Worm (Caenorhabditis elegans) whole organism, L4 larva: ENCODE measurements around the gene parn-1.

Experiments used
- D1046.2 ChIP-seq: fragments of 200-800 bp; sonication (Bioruptor generic); IDR thresholded peaks from 2 replicates; pipeline ENCODE4 v1.3.6; 2022; ENCODE audit warnings: missing genetic modification characterization, missing compliant biosample characterization
- T26A8.4 ChIP-seq: fragments of 200-800 bp; sonication (Bioruptor generic); IDR thresholded peaks from 2 replicates; pipeline ENCODE4 v1.3.6; 2022; ENCODE audit warnings: missing genetic modification characterization, missing compliant biosample characterization
- Y48G9A.11 ChIP-seq: fragments of 200-800 bp; sonication (Bioruptor generic); IDR thresholded peaks from 2 replicates; pipeline ENCODE4 v1.3.6; 2022; ENCODE audit warnings: missing genetic modification reagents, missing genetic modification characterization, missing compliant biosample characterization
- Y75B8A.6 ChIP-seq: fragments of 200-800 bp; sonication (Bioruptor generic); IDR thresholded peaks from 2 replicates; pipeline ENCODE4 v1.3.6; 2022; ENCODE audit warnings: missing genetic modification reagents, missing genetic modification characterization, missing compliant biosample characterization
- ZK546.5 ChIP-seq, 2 experiments: sonication (generic microtip); optimal IDR thresholded peaks; 2 replicates each; lab custom pipeline; 2017; ENCODE audit warnings: missing biosample characterization in 2 of 2, missing genetic modification characterization in 2 of 2
- aly-2 ChIP-seq: sonication (generic microtip); optimal IDR thresholded peaks from 2 replicates; lab custom pipeline; 2018; ENCODE audit warnings: missing biosample characterization, missing genetic modification characterization
- ama-1 ChIP-seq: fragments of 150-350 bp; optimal IDR thresholded peaks from 2 replicates; lab custom pipeline; 2014; ENCODE audit warnings: inconsistent platforms, mixed read lengths
- ceh-20 ChIP-seq: fragments of 200-800 bp; sonication (Bioruptor generic); IDR thresholded peaks from 2 replicates; pipeline ENCODE4 v1.3.6; 2022; ENCODE audit warnings: missing genetic modification reagents, missing genetic modification characterization, missing compliant biosample characterization
- ceh-62 ChIP-seq: sonication (generic microtip); optimal IDR thresholded peaks from 2 replicates; lab custom pipeline; 2017; ENCODE audit warnings: missing biosample characterization, missing genetic modification characterization
- ces-1 ChIP-seq: fragments of 150-350 bp; sonication (generic microtip); optimal IDR thresholded peaks from 4 replicates; lab custom pipeline; 2014; ENCODE audit warnings: missing biosample characterization, missing genetic modification reagents, missing genetic modification characterization
- cey-2 ChIP-seq: sonication (generic microtip); optimal IDR thresholded peaks from 3 replicates; lab custom pipeline; 2017; ENCODE audit warnings: missing genetic modification characterization, mild to moderate bottlenecking, missing compliant biosample characterization, antibody characterized with exemption, borderline replicate concordance; ENCODE audit not compliant: insufficient read depth
- daf-12 ChIP-seq: fragments of 150-350 bp; optimal IDR thresholded peaks from 2 replicates; lab custom pipeline; 2014; ENCODE audit warnings: missing biosample characterization, missing genetic modification reagents, missing genetic modification characterization
- daf-16 ChIP-seq, 3 experiments: sonication (generic microtip); optimal IDR thresholded peaks; 2 replicates each; lab custom pipeline; 2016 to 2017; ENCODE audit warnings: missing genetic modification characterization in 3 of 3, missing genetic modification reagents in 3 of 3, mild to moderate bottlenecking in 2 of 3, missing compliant biosample characterization in 2 of 3, missing biosample characterization in 1 of 3, moderate library complexity in 1 of 3
- daf-19 ChIP-seq: fragments of 200-800 bp; sonication (Bioruptor generic); conservative IDR thresholded peaks from 2 replicates; pipeline ENCODE4 v1.3.6; 2022; ENCODE audit warnings: missing genetic modification characterization, missing compliant biosample characterization
- daf-8 ChIP-seq: fragments of 200-800 bp; sonication (Bioruptor generic); IDR thresholded peaks from 2 replicates; pipeline ENCODE4 v1.3.6; 2022; ENCODE audit warnings: missing genetic modification characterization, missing compliant biosample characterization
- dmd-8 ChIP-seq: fragments of 200-800 bp; sonication (Bioruptor generic); IDR thresholded peaks from 2 replicates; pipeline ENCODE4 v1.3.6; 2022; ENCODE audit warnings: missing genetic modification characterization, missing compliant biosample characterization
- duxl-1 ChIP-seq: sonication (generic microtip); optimal IDR thresholded peaks from 2 replicates; lab custom pipeline; 2016; ENCODE audit warnings: mild to moderate bottlenecking, missing genetic modification characterization, moderate library complexity, missing compliant biosample characterization; ENCODE audit not compliant: poor library complexity
- dve-1 ChIP-seq: sonication (generic microtip); optimal IDR thresholded peaks from 2 replicates; lab custom pipeline; 2017; ENCODE audit warnings: antibody characterized with exemption, mild to moderate bottlenecking, missing genetic modification characterization, missing compliant biosample characterization; ENCODE audit not compliant: insufficient read depth
- egl-27 ChIP-seq: sonication (generic microtip); optimal IDR thresholded peaks from 3 replicates; lab custom pipeline; 2017; ENCODE audit warnings: missing biosample characterization, missing genetic modification reagents, missing genetic modification characterization
- fos-1 ChIP-seq: fragments of 150-350 bp; optimal IDR thresholded peaks from 2 replicates; lab custom pipeline; 2014; ENCODE audit warnings: missing biosample characterization, missing genetic modification characterization
- gei-8 ChIP-seq: fragments of 200-800 bp; sonication (Bioruptor generic); optimal IDR thresholded peaks from 2 replicates; lab custom pipeline; 2018; ENCODE audit warnings: mild to moderate bottlenecking, missing genetic modification characterization, missing compliant biosample characterization
- hif-1 ChIP-seq, 2 experiments: sonication (generic microtip); optimal IDR thresholded peaks; 2 replicates each; lab custom pipeline; 2016 to 2017; ENCODE audit warnings: missing compliant biosample characterization in 2 of 2, missing genetic modification characterization in 2 of 2, missing genetic modification reagents in 2 of 2, missing genotype in 2 of 2, mild to moderate bottlenecking in 1 of 2
- lim-7 ChIP-seq: fragments of 200-800 bp; sonication (Bioruptor generic); IDR thresholded peaks from 2 replicates; pipeline ENCODE4 v1.3.6; 2022; ENCODE audit warnings: missing genetic modification characterization, missing compliant biosample characterization
- lir-3 ChIP-seq: sonication (generic microtip); optimal IDR thresholded peaks from 2 replicates; lab custom pipeline; 2016; ENCODE audit warnings: mild to moderate bottlenecking, missing genetic modification characterization, missing compliant biosample characterization
- madf-5 ChIP-seq, 2 experiments: fragments of 200-800 bp; sonication (Bioruptor generic); IDR thresholded peaks; 2 replicates each; pipeline ENCODE4 v1.3.6; 2022; ENCODE audit warnings: missing compliant biosample characterization in 2 of 2, missing genetic modification characterization in 2 of 2
- mdl-1 ChIP-seq, 2 experiments: fragments of 150-350 bp in 1 of 2; sonication (generic microtip) in 1 of 2; optimal IDR thresholded peaks; 2 replicates each; lab custom pipeline; 2014 to 2017; ENCODE audit warnings: missing biosample characterization in 2 of 2, missing genetic modification characterization in 2 of 2
- nhr-10 ChIP-seq: fragments of 150-350 bp; optimal IDR thresholded peaks from 2 replicates; lab custom pipeline; 2014; ENCODE audit warnings: missing biosample characterization, missing genetic modification characterization
- nhr-102 ChIP-seq: sonication (generic microtip); optimal IDR thresholded peaks from 2 replicates; lab custom pipeline; 2016; ENCODE audit warnings: mild to moderate bottlenecking, missing genetic modification characterization, moderate library complexity, missing compliant biosample characterization
- nhr-25 ChIP-seq: sonication (generic microtip); optimal IDR thresholded peaks from 2 replicates; lab custom pipeline; 2017; ENCODE audit warnings: missing genetic modification characterization, mild to moderate bottlenecking, missing compliant biosample characterization, antibody characterized with exemption, moderate library complexity, borderline replicate concordance; ENCODE audit not compliant: insufficient read depth
- nhr-28 ChIP-seq: fragments of 150-350 bp; optimal IDR thresholded peaks from 2 replicates; lab custom pipeline; 2014; ENCODE audit warnings: missing biosample characterization, missing genetic modification characterization
- nhr-41 ChIP-seq: fragments of 200-800 bp; sonication (Bioruptor generic); IDR thresholded peaks from 2 replicates; pipeline ENCODE4 v1.3.6; 2022; ENCODE audit warnings: missing genetic modification reagents, missing genetic modification characterization, missing compliant biosample characterization
- nhr-42 ChIP-seq: fragments of 200-800 bp; sonication (Bioruptor generic); IDR thresholded peaks from 2 replicates; pipeline ENCODE4 v1.3.6; 2022; ENCODE audit warnings: missing genetic modification characterization, missing compliant biosample characterization
- nhr-6 ChIP-seq: fragments of 150-350 bp; optimal IDR thresholded peaks from 2 replicates; lab custom pipeline; 2014; ENCODE audit warnings: missing biosample characterization, missing genetic modification characterization
- pha-4 ChIP-seq, 2 experiments: fragments of 150-350 bp in 1 of 2; fragments of 200-800 bp in 1 of 2; sonication (Bioruptor generic) in 1 of 2; IDR thresholded peaks in 1 of 2; optimal IDR thresholded peaks in 1 of 2; 2 replicates each; pipeline versions ENCODE4 v1.3.6 to Lab custom; 2014 to 2022; ENCODE audit warnings: missing genetic modification characterization in 2 of 2, missing genetic modification reagents in 2 of 2, missing biosample characterization in 1 of 2, missing compliant biosample characterization in 1 of 2
- php-3 ChIP-seq: fragments of 200-800 bp; sonication (Bioruptor generic); IDR thresholded peaks from 2 replicates; pipeline ENCODE4 v1.3.6; 2022; ENCODE audit warnings: missing genetic modification reagents, missing genetic modification characterization, missing compliant biosample characterization
- rbr-2 ChIP-seq: sonication (generic microtip); optimal IDR thresholded peaks from 2 replicates; lab custom pipeline; 2016; ENCODE audit warnings: missing genotype, missing genetic modification characterization, missing compliant biosample characterization
- set-16 ChIP-seq: fragments of 200-800 bp; sonication (Bioruptor generic); IDR thresholded peaks from 2 replicates; pipeline ENCODE4 v1.3.6; 2022; ENCODE audit warnings: missing genetic modification reagents, missing genetic modification characterization, missing compliant biosample characterization
- snpc-4 ChIP-seq: fragments of 150-350 bp; optimal IDR thresholded peaks from 2 replicates; lab custom pipeline; 2014; ENCODE audit warnings: missing biosample characterization, missing genetic modification characterization
- tag-97 ChIP-seq: fragments of 200-800 bp; sonication (Bioruptor generic); IDR thresholded peaks from 2 replicates; pipeline ENCODE4 v1.3.6; 2022; ENCODE audit warnings: missing genetic modification characterization, missing compliant biosample characterization
- tra-1 ChIP-seq: fragments of 200-800 bp; sonication (Bioruptor generic); IDR thresholded peaks from 2 replicates; pipeline ENCODE4 v1.3.6; 2022; ENCODE audit warnings: missing genetic modification reagents, missing genetic modification characterization, missing compliant biosample characterization
- unc-39 ChIP-seq: sonication (generic microtip); optimal IDR thresholded peaks from 2 replicates; lab custom pipeline; 2017; ENCODE audit warnings: missing biosample characterization, missing genetic modification characterization
- unc-62 ChIP-seq, 3 experiments: fragments of 150-350 bp in 1 of 3; sonication (generic microtip); optimal IDR thresholded peaks in 2 of 3; peaks in 1 of 3; 1 replicate in 1 of 3; 2 replicates in 2 of 3; lab custom pipeline; 2014 to 2017; ENCODE audit warnings: missing biosample characterization in 3 of 3, missing genetic modification characterization in 3 of 3, missing genetic modification reagents in 3 of 3, missing genotype in 1 of 3
- vab-7 ChIP-seq: fragments of 200-800 bp; sonication (Bioruptor generic); IDR thresholded peaks from 2 replicates; pipeline ENCODE4 v1.3.6; 2022; ENCODE audit warnings: missing genetic modification reagents, missing genetic modification characterization, missing compliant biosample characterization
- zag-1 ChIP-seq: fragments of 150-350 bp; optimal IDR thresholded peaks from 2 replicates; lab custom pipeline; 2014; ENCODE audit warnings: missing biosample characterization, missing genetic modification characterization
- zip-11 ChIP-seq: fragments of 200-800 bp; sonication (Bioruptor generic); IDR thresholded peaks from 2 replicates; pipeline ENCODE4 v1.3.6; 2022; ENCODE audit warnings: missing genetic modification characterization, missing compliant biosample characterization
- ztf-11 ChIP-seq: fragments of 150-350 bp; optimal IDR thresholded peaks from 2 replicates; lab custom pipeline; 2014; ENCODE audit warnings: missing biosample characterization, missing genetic modification characterization

The parn-1 gene

ce11 chrV:12743778-12744502, 48.9 kb upstream of the parn-1 start (continued):
- no peak for TF ChIP-seq ama-1
- no peak for TF ChIP-seq D1046.2 (GFP tag; lab: Robert Waterston, UW)
- no peak for TF ChIP-seq gei-8 (GFP tag; lab: Kevin White, UChicago)
- no peak for TF ChIP-seq zip-11 (GFP tag; lab: Robert Waterston, UW)
- TF ChIP-seq pha-4 (GFP tag; IDR thresholded peaks at IDR 0.05; lab: Robert Waterston, UW) = no peak
- no peak for TF ChIP-seq pha-4 (tag; optimal IDR thresholded peaks at IDR 0.05; lab: Kevin White, UChicago)
- no peak for TF ChIP-seq ztf-11
- no peak for TF ChIP-seq daf-16 (GFP tag; optimal IDR thresholded peaks at IDR 0.05; lab: Kevin White, UChicago)
- no peak for TF ChIP-seq daf-16 (tag; optimal IDR thresholded peaks at IDR 0.05; lab: Kevin White, UChicago)
- no peak for TF ChIP-seq nhr-6 (tag; lab: Kevin White, UChicago)
- no peak for TF ChIP-seq ceh-20
- no peak for TF ChIP-seq zag-1
- TF ChIP-seq egl-27 (tag; lab: Kevin White, UChicago) = no peak
- TF ChIP-seq aly-2 (tag; lab: Kevin White, UChicago) = no peak
- TF ChIP-seq unc-62 (GFP tag; optimal IDR thresholded peaks at IDR 0.05 in 1 of 2; lab: Kevin White, UChicago) = no peak
- TF ChIP-seq unc-62 (tag; optimal IDR thresholded peaks at IDR 0.05; lab: Kevin White, UChicago) = no peak
- TF ChIP-seq, all 104 proteins: peak for 9

DNA sequence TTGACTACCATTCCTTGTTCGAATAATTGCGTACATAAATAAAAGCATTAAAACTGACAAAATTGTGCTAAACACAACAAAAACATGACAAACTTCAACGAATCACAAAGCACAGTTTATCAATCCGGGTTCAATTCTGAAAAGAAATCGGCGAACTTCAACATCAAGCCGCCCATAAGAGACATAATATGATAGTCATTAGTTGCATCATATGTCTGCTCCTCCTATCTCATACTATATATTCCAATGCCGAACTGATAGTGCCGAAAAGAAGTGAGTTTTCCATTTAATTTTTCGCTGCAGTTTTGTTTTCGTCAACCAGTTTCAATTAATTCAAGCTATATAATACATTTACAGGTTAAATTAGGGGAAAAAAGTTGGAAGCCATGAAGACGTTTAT, 46.6 kb upstream of the parn-1 start, which contains the start of gene hrg-7:
TSS of gene hrg-7 (plus strand) at position 358 of the 400 bp plus-strand sequence.
- TF ChIP-seq nhr-10 (no peak), daf-19 (GFP tag; lab: Robert Waterston, UW) (no peak), rbr-2 (tag; lab: Kevin White, UChicago) (no peak), nhr-42 (GFP tag; lab: Robert Waterston, UW) (no peak), nhr-28 (peak; percentile 69), daf-8 (no peak), cey-2 (tag; lab: Kevin White, UChicago) (no peak), tra-1 (GFP tag; lab: Robert Waterston, UW) (no peak), fos-1 (tag; lab: Kevin White, UChicago) (no peak), T26A8.4 (GFP tag; lab: Robert Waterston, UW) (no peak), Y75B8A.6 (GFP tag; lab: Robert Waterston, UW) (no peak), mdl-1 (tag; optimal IDR thresholded peaks at IDR 0.05; lab: Kevin White, UChicago) (no peak), vab-7 (no peak), ces-1 (GFP tag; lab: Kevin White, UChicago) (no peak), duxl-1 (no peak), daf-12 (tag; lab: Kevin White, UChicago) (no peak), nhr-102 (tag; lab: Kevin White, UChicago) (no peak), ceh-62 (tag; lab: Kevin White, UChicago) (no peak), gei-8 (GFP tag; lab: Kevin White, UChicago) (no peak), ceh-20 (no peak), dmd-8 (GFP tag; lab: Robert Waterston, UW) (no peak), aly-2 (tag; lab: Kevin White, UChicago) (no peak), unc-39 (no peak), snpc-4 (tag; lab: Kevin White, UChicago) (no peak), nhr-41 (GFP tag; lab: Robert Waterston, UW) (no peak), dve-1 (peak; percentile 64), Y48G9A.11 (GFP tag; lab: Robert Waterston, UW) (no peak), madf-5 (GFP tag; IDR thresholded peaks at IDR 0.05; lab: Robert Waterston, UW) (no peak), nhr-25 (no peak), unc-62 (GFP tag; optimal IDR thresholded peaks at IDR 0.05 in 1 of 2; lab: Kevin White, UChicago) (no peak), unc-62 (tag; optimal IDR thresholded peaks at IDR 0.05; lab: Kevin White, UChicago) (no peak), ZK546.5 (tag; optimal IDR thresholded peaks at IDR 0.05; lab: Kevin White, UChicago) (no peak), tag-97 (GFP tag; lab: Robert Waterston, UW) (no peak), lim-7 (no peak), hif-1 (tag; optimal IDR thresholded peaks at IDR 0.05; lab: Kevin White, UChicago) (no peak), daf-16 (GFP tag; optimal IDR thresholded peaks at IDR 0.05; lab: Kevin White, UChicago) (no peak), daf-16 (tag; optimal IDR thresholded peaks at IDR 0.05; lab: Kevin White, UChicago) (peak; percentile 63), php-3 (GFP tag; lab: Robert Waterston, UW) (no peak), set-16 (GFP tag; lab: Robert Waterston, UW) (no peak), lir-3 (tag; lab: Kevin White, UChicago) (no peak)
